Worm (Caenorhabditis elegans) whole organism, L4 larva: ENCODE measurements around the gene T08B1.1.
A peak's percentile ranks its signal among the peaks of the same experiment; 100 is the strongest.

Source experiments
- F10B5.3 ChIP-seq: sonication (generic microtip); optimal IDR thresholded peaks from 2 replicates; lab custom pipeline; 2016; ENCODE audit warnings: mild to moderate bottlenecking, missing genetic modification characterization, missing compliant biosample characterization
- T20F7.1 ChIP-seq: fragments of 200-800 bp; sonication (Bioruptor generic); optimal IDR thresholded peaks from 2 replicates; lab custom pipeline; 2018; ENCODE audit warnings: mild to moderate bottlenecking, missing genetic modification characterization, missing compliant biosample characterization
- Y48G9A.11 ChIP-seq: fragments of 200-800 bp; sonication (Bioruptor generic); IDR thresholded peaks from 2 replicates; pipeline ENCODE4 v1.3.6; 2022; ENCODE audit warnings: missing genetic modification reagents, missing genetic modification characterization, missing compliant biosample characterization
- ZK546.5 ChIP-seq, 2 experiments: sonication (generic microtip); optimal IDR thresholded peaks; 2 replicates each; lab custom pipeline; 2017; ENCODE audit warnings: missing biosample characterization in 2 of 2, missing genetic modification characterization in 2 of 2
- aly-2 ChIP-seq: sonication (generic microtip); optimal IDR thresholded peaks from 2 replicates; lab custom pipeline; 2018; ENCODE audit warnings: missing biosample characterization, missing genetic modification characterization
- ama-1 ChIP-seq: fragments of 150-350 bp; optimal IDR thresholded peaks from 2 replicates; lab custom pipeline; 2014; ENCODE audit warnings: inconsistent platforms, mixed read lengths
- arid-1 ChIP-seq: fragments of 200-800 bp; sonication (Bioruptor generic); conservative IDR thresholded peaks from 2 replicates; pipeline ENCODE4 v1.3.6; 2022; ENCODE audit warnings: missing genetic modification reagents, missing genetic modification characterization, missing compliant biosample characterization
- ceh-62 ChIP-seq: sonication (generic microtip); optimal IDR thresholded peaks from 2 replicates; lab custom pipeline; 2017; ENCODE audit warnings: missing biosample characterization, missing genetic modification characterization
- ctbp-1 ChIP-seq: fragments of 200-800 bp; sonication (Bioruptor generic); IDR thresholded peaks from 2 replicates; pipeline ENCODE4 v1.3.6; 2022; ENCODE audit warnings: missing genetic modification reagents, missing genetic modification characterization, missing compliant biosample characterization
- daf-16 ChIP-seq, 3 experiments: sonication (generic microtip); optimal IDR thresholded peaks; 2 replicates each; lab custom pipeline; 2016 to 2017; ENCODE audit warnings: missing genetic modification characterization in 3 of 3, missing genetic modification reagents in 3 of 3, mild to moderate bottlenecking in 2 of 3, missing compliant biosample characterization in 2 of 3, missing biosample characterization in 1 of 3, moderate library complexity in 1 of 3
- duxl-1 ChIP-seq: sonication (generic microtip); optimal IDR thresholded peaks from 2 replicates; lab custom pipeline; 2016; ENCODE audit warnings: mild to moderate bottlenecking, missing genetic modification characterization, moderate library complexity, missing compliant biosample characterization; ENCODE audit not compliant: poor library complexity
- dve-1 ChIP-seq: sonication (generic microtip); optimal IDR thresholded peaks from 2 replicates; lab custom pipeline; 2017; ENCODE audit warnings: antibody characterized with exemption, mild to moderate bottlenecking, missing genetic modification characterization, missing compliant biosample characterization; ENCODE audit not compliant: insufficient read depth
- fos-1 ChIP-seq: fragments of 150-350 bp; optimal IDR thresholded peaks from 2 replicates; lab custom pipeline; 2014; ENCODE audit warnings: missing biosample characterization, missing genetic modification characterization
- hlh-30 ChIP-seq: sonication (generic microtip); optimal IDR thresholded peaks from 2 replicates; lab custom pipeline; 2017; ENCODE audit warnings: antibody characterized with exemption, mild to moderate bottlenecking, missing genetic modification characterization, missing compliant biosample characterization; ENCODE audit not compliant: insufficient read depth
- hmg-1.1 ChIP-seq: fragments of 200-800 bp; sonication (Bioruptor generic); IDR thresholded peaks from 2 replicates; pipeline ENCODE4 v1.3.6; 2022; ENCODE audit warnings: missing genetic modification reagents, missing genetic modification characterization, missing compliant biosample characterization
- lin-1 ChIP-seq: fragments of 200-800 bp; sonication (Bioruptor generic); IDR thresholded peaks from 2 replicates; pipeline ENCODE4 v1.3.6; 2022; ENCODE audit warnings: missing genetic modification reagents, missing genetic modification characterization, missing compliant biosample characterization
- lin-15B ChIP-seq: fragments of 150-350 bp; sonication (generic microtip); optimal IDR thresholded peaks from 3 replicates; lab custom pipeline; 2014; ENCODE audit warnings: missing biosample characterization, missing genetic modification characterization
- lin-29 ChIP-seq: fragments of 200-800 bp; sonication (Bioruptor generic); IDR thresholded peaks from 2 replicates; pipeline ENCODE4 v1.3.6; 2022; ENCODE audit warnings: missing genetic modification reagents, missing genetic modification characterization, missing compliant biosample characterization
- lin-38 ChIP-seq: fragments of 200-800 bp; sonication (Bioruptor generic); IDR thresholded peaks from 2 replicates; pipeline ENCODE4 v1.3.6; 2022; ENCODE audit warnings: missing genetic modification reagents, missing genetic modification characterization, missing compliant biosample characterization
- lsy-2 ChIP-seq, 2 experiments: fragments of 150-350 bp in 1 of 2; sonication (generic microtip) in 1 of 2; optimal IDR thresholded peaks; 2 replicates each; lab custom pipeline; 2014 to 2017; ENCODE audit warnings: missing biosample characterization in 2 of 2, missing genetic modification characterization in 2 of 2
- mdl-1 ChIP-seq, 2 experiments: fragments of 150-350 bp in 1 of 2; sonication (generic microtip) in 1 of 2; optimal IDR thresholded peaks; 2 replicates each; lab custom pipeline; 2014 to 2017; ENCODE audit warnings: missing biosample characterization in 2 of 2, missing genetic modification characterization in 2 of 2
- nhr-111 ChIP-seq: fragments of 200-800 bp; sonication (Bioruptor generic); optimal IDR thresholded peaks from 2 replicates; lab custom pipeline; 2018; ENCODE audit warnings: mild to moderate bottlenecking, missing genetic modification characterization, missing compliant biosample characterization
- nhr-6 ChIP-seq: fragments of 150-350 bp; optimal IDR thresholded peaks from 2 replicates; lab custom pipeline; 2014; ENCODE audit warnings: missing biosample characterization, missing genetic modification characterization
- nhr-77 ChIP-seq: fragments of 150-350 bp; optimal IDR thresholded peaks from 2 replicates; lab custom pipeline; 2014; ENCODE audit warnings: missing biosample characterization, missing genetic modification characterization
- pqm-1 ChIP-seq: sonication (generic microtip); optimal IDR thresholded peaks from 2 replicates; lab custom pipeline; 2017; ENCODE audit warnings: missing biosample characterization, missing genetic modification characterization
- set-16 ChIP-seq: fragments of 200-800 bp; sonication (Bioruptor generic); IDR thresholded peaks from 2 replicates; pipeline ENCODE4 v1.3.6; 2022; ENCODE audit warnings: missing genetic modification reagents, missing genetic modification characterization, missing compliant biosample characterization
- unc-130 ChIP-seq: sonication (generic microtip); optimal IDR thresholded peaks from 2 replicates; lab custom pipeline; 2016; ENCODE audit warnings: missing genetic modification reagents, missing genetic modification characterization, missing compliant biosample characterization
- unc-62 ChIP-seq, 3 experiments: fragments of 150-350 bp in 1 of 3; sonication (generic microtip); optimal IDR thresholded peaks in 2 of 3; peaks in 1 of 3; 1 replicate in 1 of 3; 2 replicates in 2 of 3; lab custom pipeline; 2014 to 2017; ENCODE audit warnings: missing biosample characterization in 3 of 3, missing genetic modification characterization in 3 of 3, missing genetic modification reagents in 3 of 3, missing genotype in 1 of 3
- zag-1 ChIP-seq: fragments of 150-350 bp; optimal IDR thresholded peaks from 2 replicates; lab custom pipeline; 2014; ENCODE audit warnings: missing biosample characterization, missing genetic modification characterization
- zfp-3 ChIP-seq: fragments of 200-800 bp; sonication (Bioruptor generic); conservative IDR thresholded peaks from 2 replicates; pipeline ENCODE4 v1.3.6; 2022; ENCODE audit warnings: missing genetic modification reagents, missing genetic modification characterization, missing compliant biosample characterization
- zip-2 ChIP-seq: fragments of 150-350 bp; optimal IDR thresholded peaks from 2 replicates; lab custom pipeline; 2014; ENCODE audit warnings: missing biosample characterization, missing genetic modification characterization
- ztf-7 ChIP-seq: fragments of 150-350 bp; optimal IDR thresholded peaks from 2 replicates; lab custom pipeline; 2014; ENCODE audit warnings: missing biosample characterization, missing genetic modification characterization

T08B1.1 gene

DNA sequence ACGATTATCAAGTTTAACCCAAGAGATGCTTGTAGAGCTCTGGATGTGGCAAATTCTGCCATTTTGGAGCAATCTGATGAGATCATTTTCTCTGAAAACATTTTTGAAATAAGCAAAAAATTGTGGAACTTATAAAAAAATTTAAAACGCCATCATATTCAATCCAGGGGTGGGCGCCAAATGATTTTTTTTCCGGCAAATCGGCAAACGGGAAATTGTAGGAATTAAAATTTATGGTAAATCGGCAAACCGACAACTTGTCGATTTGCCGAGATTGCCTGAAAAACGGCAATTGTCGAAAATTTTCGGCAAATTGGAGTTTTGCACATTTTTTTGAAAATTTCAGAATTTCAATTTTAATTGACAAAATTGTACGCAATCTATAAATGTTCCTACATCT, 48.7 kb upstream of the T08B1.1 start, which contains the start of gene srab-23:
srab-23 (minus strand) TSS at position 101 of the 400 bp plus-strand sequence.
- TF ChIP-seq aly-2 (tag; lab: Kevin White, UChicago) (no peak), arid-1 (GFP tag; lab: Robert Waterston, UW) (no peak), lin-1 (GFP tag; lab: Robert Waterston, UW) (no peak), ZK546.5 (tag; optimal IDR thresholded peaks at IDR 0.05; lab: Kevin White, UChicago) (no peak), ceh-62 (tag; lab: Kevin White, UChicago) (no peak), set-16 (GFP tag; lab: Robert Waterston, UW) (no peak), pqm-1 (tag; lab: Kevin White, UChicago) (no peak), duxl-1 (tag; lab: Kevin White, UChicago) (no peak), fos-1 (tag; lab: Kevin White, UChicago) (no peak), ztf-7 (tag; lab: Kevin White, UChicago) (no peak), hlh-30 (tag; lab: Kevin White, UChicago) (no peak)

- TF ChIP-seq ama-1 (lab: Kevin White, UChicago) = no peak
- TF ChIP-seq unc-62 (GFP tag; optimal IDR thresholded peaks at IDR 0.05 in 1 of 2; lab: Kevin White, UChicago) = peak in 1 of 2 experiments; percentile 33
- TF ChIP-seq unc-62 (tag; optimal IDR thresholded peaks at IDR 0.05; lab: Kevin White, UChicago) = no peak
Measured at ce11 chrV:2031454-2031853, 44.6 kb upstream of the T08B1.1 start, which contains the start of gene hil-6. Gene hil-6, minus strand, starts transcription at chrV:2031554.

DNA sequence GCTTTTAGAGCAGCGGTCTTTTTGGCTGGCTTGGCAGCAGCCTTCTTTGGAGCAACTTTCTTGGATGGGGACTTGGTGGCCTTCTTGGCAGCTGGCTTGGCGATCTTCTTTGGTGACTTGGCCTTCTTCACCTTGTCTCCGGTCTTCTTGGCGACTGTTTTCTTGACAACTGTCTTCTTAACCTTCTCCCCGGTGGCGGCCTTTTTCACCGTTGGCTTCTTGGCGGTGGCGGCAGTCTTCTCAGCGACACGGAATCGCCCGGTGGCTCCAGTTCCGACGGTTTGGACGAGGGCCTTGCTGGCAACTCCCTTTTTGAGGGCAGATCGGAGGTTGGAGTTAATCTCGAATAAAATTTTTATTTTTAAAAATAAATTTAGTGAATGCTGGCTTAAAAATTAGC, 43.8 kb upstream of the T08B1.1 start:
- peak in 1 of 2 experiments; percentile 43 for TF ChIP-seq unc-62 (GFP tag; optimal IDR thresholded peaks at IDR 0.05 in 1 of 2; lab: Kevin White, UChicago)
- TF ChIP-seq unc-62 (tag; optimal IDR thresholded peaks at IDR 0.05; lab: Kevin White, UChicago) = no peak
- TF ChIP-seq nhr-6 (tag; lab: Kevin White, UChicago) = no peak
- TF ChIP-seq set-16 (GFP tag; lab: Robert Waterston, UW) = peak; percentile 75
- TF ChIP-seq, all 104 proteins: peak for 2

DNA sequence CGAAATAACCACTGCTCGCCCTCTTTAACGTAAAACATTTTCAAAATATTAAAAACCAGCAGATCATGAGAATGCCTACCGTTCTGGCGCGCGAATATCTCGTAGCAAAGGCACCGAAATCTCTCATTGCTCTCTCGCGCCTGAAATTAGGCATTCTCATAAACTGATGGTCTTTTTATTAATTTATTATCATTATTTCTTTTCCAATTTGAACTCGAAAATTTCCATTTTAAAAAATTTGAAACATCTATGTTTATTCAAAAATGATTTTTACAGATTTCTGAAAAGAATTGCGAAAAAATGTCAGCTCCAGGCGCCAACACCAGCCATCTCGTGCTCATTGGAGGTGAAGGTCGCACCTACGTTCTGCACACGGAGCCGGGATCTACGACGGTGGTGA, 43.0 kb upstream of the T08B1.1 start, which contains the start of gene F59A7.12:
F59A7.12 (plus strand) TSS at position 301 of the 400 bp plus-strand sequence.
- no peak for TF ChIP-seq F10B5.3 (tag; lab: Kevin White, UChicago)
- TF ChIP-seq T20F7.1 (GFP tag; lab: Kevin White, UChicago) = no peak
- TF ChIP-seq zip-2 (tag; lab: Kevin White, UChicago) = no peak
- TF ChIP-seq fos-1 (tag; lab: Kevin White, UChicago) = no peak
- TF ChIP-seq arid-1 (GFP tag; lab: Robert Waterston, UW) = no peak
- peak; percentile 62 for TF ChIP-seq set-16 (GFP tag; lab: Robert Waterston, UW)
- no peak for TF ChIP-seq lin-29 (GFP tag; lab: Robert Waterston, UW)
- TF ChIP-seq hlh-30 (tag; lab: Kevin White, UChicago) = no peak

DNA sequence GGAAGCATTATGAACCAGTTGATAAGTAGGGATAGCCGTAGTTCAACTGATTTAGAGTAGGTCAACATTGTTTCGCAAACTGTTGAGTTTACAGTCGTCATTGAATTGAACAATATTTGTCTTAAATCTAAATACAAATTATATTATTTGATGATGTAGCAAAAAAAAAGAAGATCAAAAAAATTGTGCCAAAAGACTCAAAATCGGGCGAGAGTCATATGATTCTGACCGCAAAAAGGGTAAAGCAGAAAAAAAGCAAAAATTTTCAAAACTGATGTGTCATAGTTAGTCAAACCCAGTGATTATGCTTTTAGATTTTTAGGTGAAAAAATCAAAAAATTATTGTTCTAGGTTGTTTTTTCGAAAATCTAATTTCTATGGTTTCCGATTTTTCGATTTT, 40.9 kb upstream of the T08B1.1 start, which contains the start of gene srab-13:
srab-13 (minus strand) TSS at position 101 of the 400 bp plus-strand sequence.
- TF ChIP-seq F10B5.3 (tag; lab: Kevin White, UChicago) (no peak), pqm-1 (tag; lab: Kevin White, UChicago) (no peak), T20F7.1 (GFP tag; lab: Kevin White, UChicago) (no peak)

DNA sequence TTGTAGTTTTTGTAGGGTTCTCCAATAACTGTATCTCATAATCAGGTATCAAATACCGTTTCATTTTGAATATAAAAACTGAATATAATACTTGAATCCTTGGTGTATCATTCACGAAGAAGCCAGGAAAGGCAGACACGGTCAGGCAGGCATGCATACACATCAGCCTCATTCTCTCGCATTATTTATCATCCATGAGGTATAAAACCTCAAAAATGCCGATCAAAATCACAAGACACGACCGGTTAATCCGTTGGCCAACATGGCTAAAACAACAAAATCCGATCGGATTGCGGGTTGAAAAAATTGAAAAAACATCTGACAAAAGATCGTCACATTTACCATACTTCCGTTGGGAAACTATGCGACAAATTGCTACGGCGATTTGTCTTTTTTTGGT, 35.5 kb upstream of the T08B1.1 start, which contains the start of gene F59A7.5:
F59A7.5 (plus strand) TSS at position 301 of the 400 bp plus-strand sequence.
- TF ChIP-seq lin-38 (GFP tag; lab: Robert Waterston, UW) = no peak
- TF ChIP-seq unc-62 (GFP tag; optimal IDR thresholded peaks at IDR 0.05 in 1 of 2; lab: Kevin White, UChicago) = peak in 1 of 2 experiments; percentile 13
- TF ChIP-seq unc-62 (tag; optimal IDR thresholded peaks at IDR 0.05; lab: Kevin White, UChicago) = no peak

ce11 chrV:2021283-2021682, 34.4 kb upstream of the T08B1.1 start:
- no peak for TF ChIP-seq Y48G9A.11
- no peak for TF ChIP-seq nhr-77
- TF ChIP-seq mdl-1 (tag; optimal IDR thresholded peaks at IDR 0.05; lab: Kevin White, UChicago) = no peak
- no peak for TF ChIP-seq hmg-1.1 (GFP tag; lab: Robert Waterston, UW)
- TF ChIP-seq zfp-3 (GFP tag; lab: Robert Waterston, UW) = no peak
- no peak for TF ChIP-seq ctbp-1 (GFP tag; lab: Robert Waterston, UW)
- TF ChIP-seq ztf-7 (tag; lab: Kevin White, UChicago) = no peak
- TF ChIP-seq dve-1 (tag; lab: Kevin White, UChicago) = no peak
- no peak for TF ChIP-seq set-16 (GFP tag; lab: Robert Waterston, UW)
- TF ChIP-seq arid-1 (GFP tag; lab: Robert Waterston, UW) = no peak
- no peak for TF ChIP-seq lin-15B
- no peak for TF ChIP-seq duxl-1 (tag; lab: Kevin White, UChicago)
- TF ChIP-seq unc-130 (GFP tag; lab: Kevin White, UChicago) = no peak
- TF ChIP-seq daf-16 (GFP tag; optimal IDR thresholded peaks at IDR 0.05; lab: Kevin White, UChicago) = no peak
- TF ChIP-seq daf-16 (tag; optimal IDR thresholded peaks at IDR 0.05; lab: Kevin White, UChicago) = no peak
- no peak for TF ChIP-seq zag-1 (tag; lab: Kevin White, UChicago)
- no peak for TF ChIP-seq nhr-111 (GFP tag; lab: Kevin White, UChicago)
- TF ChIP-seq lsy-2 (tag; optimal IDR thresholded peaks at IDR 0.05; lab: Kevin White, UChicago) = no peak
- TF ChIP-seq ama-1 (lab: Kevin White, UChicago) = no peak
